Fruit fly (Drosophila melanogaster) whole organism, embryonic: ENCODE measurements around the gene Tsp2A.
A peak's percentile ranks its signal among the peaks of the same experiment; 100 is the strongest.

Experiments
- Adf1 ChIP-seq: fragments of 200-800 bp; sonication (Bioruptor generic); IDR thresholded peaks from 2 replicates; pipeline ENCODE4 v1.3.6; 2022; ENCODE audit warnings: missing biosample characterization, missing genetic modification characterization
- Antp ChIP-seq: fragments of 200-800 bp; sonication (Bioruptor generic); optimal IDR thresholded peaks from 3 replicates; lab custom pipeline; 2016; ENCODE audit warnings: missing biosample characterization, missing genetic modification characterization
- Asciz ChIP-seq: fragments of 200-800 bp; sonication (Bioruptor generic); optimal IDR thresholded peaks from 2 replicates; lab custom pipeline; 2017; ENCODE audit warnings: missing biosample characterization, mild to moderate bottlenecking, missing genetic modification characterization, missing genetic modification reagents
- CG10147 ChIP-seq: fragments of 200-800 bp; sonication (Bioruptor generic); optimal IDR thresholded peaks from 2 replicates; lab custom pipeline; 2019; ENCODE audit warnings: missing biosample characterization, mild to moderate bottlenecking, missing genetic modification characterization, moderate library complexity
- CG10565 ChIP-seq: fragments of 200-800 bp; sonication (Bioruptor generic); optimal IDR thresholded peaks from 3 replicates; lab custom pipeline; 2016; ENCODE audit warnings: missing biosample characterization, mild to moderate bottlenecking, missing genetic modification characterization
- CG11247 ChIP-seq: fragments of 200-800 bp; sonication (Bioruptor generic); IDR thresholded peaks from 2 replicates; pipeline ENCODE4 v1.3.6; 2022; ENCODE audit warnings: missing biosample characterization, missing genetic modification characterization
- CG12219 ChIP-seq: fragments of 200-800 bp; sonication (Bioruptor generic); optimal IDR thresholded peaks from 3 replicates; lab custom pipeline; 2018; ENCODE audit warnings: missing biosample characterization, mild to moderate bottlenecking, missing genetic modification characterization
- CG12659 ChIP-seq: fragments of 200-800 bp; sonication (Bioruptor generic); optimal IDR thresholded peaks from 3 replicates; lab custom pipeline; 2017; ENCODE audit warnings: mild to moderate bottlenecking, missing biosample characterization, missing genetic modification reagents, missing genetic modification characterization
- CG13424 ChIP-seq: fragments of 200-800 bp; sonication (Bioruptor generic); optimal IDR thresholded peaks from 2 replicates; lab custom pipeline; 2019; ENCODE audit warnings: missing biosample characterization, mild to moderate bottlenecking, missing genetic modification characterization, moderate library complexity
- CG15514 ChIP-seq: fragments of 200-800 bp; sonication (Bioruptor generic); optimal IDR thresholded peaks from 3 replicates; lab custom pipeline; 2017; ENCODE audit warnings: missing biosample characterization, missing genetic modification characterization, mild to moderate bottlenecking, moderate library complexity, missing genetic modification reagents
- CG1647 ChIP-seq: fragments of 200-800 bp; sonication (Bioruptor generic); optimal IDR thresholded peaks from 3 replicates; lab custom pipeline; 2016; ENCODE audit warnings: missing biosample characterization, missing genetic modification characterization
- CG1792 ChIP-seq: fragments of 200-800 bp; sonication (Bioruptor generic); optimal IDR thresholded peaks from 2 replicates; lab custom pipeline; 2016; ENCODE audit warnings: missing biosample characterization, missing genetic modification characterization
- CG18619 ChIP-seq: fragments of 200-800 bp; sonication (Bioruptor generic); optimal IDR thresholded peaks from 3 replicates; lab custom pipeline; 2017; ENCODE audit warnings: missing biosample characterization, mild to moderate bottlenecking, missing genetic modification characterization
- CG3065 ChIP-seq: fragments of 200-800 bp; sonication (Bioruptor generic); optimal IDR thresholded peaks from 2 replicates; lab custom pipeline; 2016; ENCODE audit warnings: missing biosample characterization, missing genetic modification characterization
- CG32532 ChIP-seq: fragments of 200-800 bp; sonication (Bioruptor generic); IDR thresholded peaks from 2 replicates; pipeline ENCODE4 v1.3.6; 2022; ENCODE audit warnings: missing biosample characterization, missing genetic modification characterization
- CG4617 ChIP-seq: fragments of 200-800 bp; sonication (Bioruptor generic); optimal IDR thresholded peaks from 3 replicates; lab custom pipeline; 2016; ENCODE audit warnings: missing biosample characterization, missing genetic modification characterization, borderline replicate concordance
- CG4730 ChIP-seq: fragments of 200-800 bp; sonication (Bioruptor generic); IDR thresholded peaks from 2 replicates; pipeline ENCODE4 v1.3.6; 2022; ENCODE audit warnings: missing biosample characterization, missing genetic modification characterization
- CG4854 ChIP-seq: fragments of 200-800 bp; sonication (Bioruptor generic); optimal IDR thresholded peaks from 2 replicates; lab custom pipeline; 2016; ENCODE audit warnings: missing biosample characterization, missing genetic modification characterization, inconsistent platforms
- CG9215 ChIP-seq: fragments of 200-800 bp; sonication (Bioruptor generic); IDR thresholded peaks from 2 replicates; pipeline ENCODE4 v1.3.6; 2022; ENCODE audit warnings: missing biosample characterization, missing genetic modification characterization
- Dek ChIP-seq: fragments of 200-800 bp; sonication (Bioruptor generic); optimal IDR thresholded peaks from 3 replicates; lab custom pipeline; 2019; ENCODE audit warnings: missing biosample characterization, mild to moderate bottlenecking, missing genetic modification characterization, moderate library complexity
- Dip2 ChIP-seq: fragments of 200-800 bp; sonication (Bioruptor generic); IDR thresholded peaks from 2 replicates; pipeline ENCODE4 v1.3.6; 2022; ENCODE audit warnings: missing biosample characterization, missing genetic modification characterization
- Fer3 ChIP-seq: fragments of 200-800 bp; sonication (Bioruptor generic); optimal IDR thresholded peaks from 2 replicates; lab custom pipeline; 2018; ENCODE audit warnings: missing biosample characterization, mild to moderate bottlenecking, missing genetic modification characterization, moderate library complexity
- Gsc ChIP-seq: fragments of 200-800 bp; sonication (Bioruptor generic); IDR thresholded peaks from 2 replicates; pipeline ENCODE4 v1.3.6; 2022; ENCODE audit warnings: missing biosample characterization, missing genetic modification characterization
- Gug ChIP-seq: fragments of 200-800 bp; sonication (Bioruptor generic); IDR thresholded peaks from 4 replicates; pipeline ENCODE4 v1.3.6; 2022; ENCODE audit warnings: missing biosample characterization, missing genetic modification characterization
- Hr3 ChIP-seq: fragments of 200-800 bp; sonication (Bioruptor generic); optimal IDR thresholded peaks from 3 replicates; lab custom pipeline; 2016; ENCODE audit warnings: missing biosample characterization, missing genetic modification characterization
- Kr ChIP-seq: fragments of 200-800 bp; sonication (Bioruptor generic); optimal IDR thresholded peaks from 2 replicates; lab custom pipeline; 2017; ENCODE audit warnings: missing biosample characterization, mild to moderate bottlenecking, missing genetic modification characterization
- Meics ChIP-seq: fragments of 200-800 bp; sonication (Bioruptor generic); optimal IDR thresholded peaks from 2 replicates; lab custom pipeline; 2017; ENCODE audit warnings: missing biosample characterization, mild to moderate bottlenecking, missing genetic modification characterization
- Mrtf ChIP-seq: fragments of 200-800 bp; sonication (Bioruptor generic); IDR thresholded peaks from 3 replicates; pipeline ENCODE4 v1.3.6; 2022; ENCODE audit warnings: missing biosample characterization, missing genetic modification characterization
- Nf-YB ChIP-seq: fragments of 200-800 bp; sonication (Bioruptor generic); optimal IDR thresholded peaks from 3 replicates; lab custom pipeline; 2019; ENCODE audit warnings: missing biosample characterization, mild to moderate bottlenecking, missing genetic modification characterization, moderate library complexity
- Pdp1 ChIP-seq, 2 experiments: fragments of 200-800 bp; sonication (Bioruptor generic); optimal IDR thresholded peaks; 3 replicates each; lab custom pipeline; 2016; ENCODE audit warnings: missing biosample characterization in 2 of 2, missing genetic modification characterization in 2 of 2, mild to moderate bottlenecking in 1 of 2, moderate library complexity in 1 of 2
- Sin3A ChIP-seq: fragments of >200 bp; optimal IDR thresholded peaks from 2 replicates; lab custom pipeline; 2018
- Ssrp ChIP-seq: fragments of 200-800 bp; sonication (Bioruptor generic); optimal IDR thresholded peaks from 2 replicates; lab custom pipeline; 2018; ENCODE audit warnings: missing biosample characterization, mild to moderate bottlenecking, missing genetic modification characterization, moderate library complexity
- Stat92E ChIP-seq, 3 experiments: fragments of >200 bp in 2 of 3; fragments of 200-800 bp in 1 of 3; sonication (Bioruptor generic) in 1 of 3; optimal IDR thresholded peaks; 2 replicates each; lab custom pipeline; 2017 to 2019; ENCODE audit warnings: missing biosample characterization in 3 of 3, missing genetic modification characterization in 3 of 3, mild to moderate bottlenecking in 1 of 3, moderate library complexity in 1 of 3
- Tbp ChIP-seq: fragments of >200 bp; optimal IDR thresholded peaks from 2 replicates; lab custom pipeline; 2018; ENCODE audit warnings: missing biosample characterization, missing genetic modification characterization
- Xrp1 ChIP-seq: fragments of 200-800 bp; sonication (Bioruptor generic); IDR thresholded peaks from 2 replicates; pipeline ENCODE4 v1.3.6; 2022; ENCODE audit warnings: missing biosample characterization, missing genetic modification characterization
- ac ChIP-seq: fragments of 200-800 bp; sonication (Bioruptor generic); optimal IDR thresholded peaks from 3 replicates; lab custom pipeline; 2017; ENCODE audit warnings: missing biosample characterization, mild to moderate bottlenecking, missing genetic modification characterization
- caup ChIP-seq: fragments of 200-800 bp; sonication (Bioruptor generic); optimal IDR thresholded peaks from 3 replicates; lab custom pipeline; 2017; ENCODE audit warnings: missing biosample characterization, mild to moderate bottlenecking, missing genetic modification characterization, moderate library complexity; ENCODE audit not compliant: severe bottlenecking
- chn ChIP-seq: fragments of 200-800 bp; sonication (Bioruptor generic); optimal IDR thresholded peaks from 2 replicates; lab custom pipeline; 2016; ENCODE audit warnings: missing biosample characterization, missing genetic modification characterization
- dysf ChIP-seq: fragments of 200-800 bp; sonication (Bioruptor generic); IDR thresholded peaks from 3 replicates; pipeline ENCODE4 v1.3.6; 2022; ENCODE audit warnings: missing biosample characterization, missing genetic modification characterization
- hkb ChIP-seq, 2 experiments: fragments of 200-800 bp in 1 of 2; fragments of >200 bp in 1 of 2; sonication (Bioruptor generic) in 1 of 2; IDR thresholded peaks in 1 of 2; optimal IDR thresholded peaks in 1 of 2; 2 replicates each; pipeline versions ENCODE4 v1.3.6 to Lab custom; 2017 to 2022; ENCODE audit warnings: missing biosample characterization in 1 of 2, missing genetic modification characterization in 1 of 2
- jumu ChIP-seq: fragments of 200-800 bp; sonication (Bioruptor generic); optimal IDR thresholded peaks from 3 replicates; lab custom pipeline; 2016; ENCODE audit warnings: missing biosample characterization, missing genetic modification characterization
- klu ChIP-seq: fragments of 200-800 bp; sonication (Bioruptor generic); IDR thresholded peaks from 2 replicates; pipeline ENCODE4 v1.3.6; 2022; ENCODE audit warnings: missing biosample characterization, missing genetic modification characterization
- otp ChIP-seq: fragments of 200-800 bp; sonication (Bioruptor generic); IDR thresholded peaks from 3 replicates; pipeline ENCODE4, ENCODE4 v1.3.6; 2022; ENCODE audit warnings: missing biosample characterization, missing genetic modification characterization
- pum ChIP-seq: fragments of 200-800 bp; sonication (Bioruptor generic); optimal IDR thresholded peaks from 2 replicates; lab custom pipeline; 2016; ENCODE audit warnings: missing biosample characterization, missing genetic modification characterization
- sim ChIP-seq: fragments of 200-800 bp; sonication (Bioruptor generic); IDR thresholded peaks from 2 replicates; pipeline ENCODE4 v1.3.6; 2022; ENCODE audit warnings: missing biosample characterization, missing genetic modification characterization
- slou ChIP-seq: fragments of 200-800 bp; sonication (Bioruptor generic); optimal IDR thresholded peaks from 3 replicates; lab custom pipeline; 2016; ENCODE audit warnings: missing biosample characterization, missing genetic modification characterization
- slp2 ChIP-seq: fragments of 200-800 bp; sonication (Bioruptor generic); optimal IDR thresholded peaks from 2 replicates; lab custom pipeline; 2016; ENCODE audit warnings: missing biosample characterization, missing genetic modification characterization
- sug ChIP-seq: fragments of 200-800 bp; optimal IDR thresholded peaks from 2 replicates; lab custom pipeline; 2019; ENCODE audit warnings: missing biosample characterization, mild to moderate bottlenecking, missing genetic modification characterization, moderate library complexity
- twi ChIP-seq: fragments of 200-800 bp; optimal IDR thresholded peaks from 2 replicates; lab custom pipeline; 2019; ENCODE audit warnings: missing biosample characterization, mild to moderate bottlenecking, missing genetic modification characterization, moderate library complexity
- tx ChIP-seq: fragments of 200-800 bp; sonication (Bioruptor generic); optimal IDR thresholded peaks from 2 replicates; lab custom pipeline; 2016; ENCODE audit warnings: missing biosample characterization, missing genetic modification characterization
- zen2 ChIP-seq: fragments of 200-800 bp; sonication (Bioruptor generic); IDR thresholded peaks from 3 replicates; pipeline ENCODE4 v1.3.6; 2022; ENCODE audit warnings: missing biosample characterization, missing genetic modification characterization; ENCODE audit not compliant: partially characterized antibody

Tsp2A gene

DNA sequence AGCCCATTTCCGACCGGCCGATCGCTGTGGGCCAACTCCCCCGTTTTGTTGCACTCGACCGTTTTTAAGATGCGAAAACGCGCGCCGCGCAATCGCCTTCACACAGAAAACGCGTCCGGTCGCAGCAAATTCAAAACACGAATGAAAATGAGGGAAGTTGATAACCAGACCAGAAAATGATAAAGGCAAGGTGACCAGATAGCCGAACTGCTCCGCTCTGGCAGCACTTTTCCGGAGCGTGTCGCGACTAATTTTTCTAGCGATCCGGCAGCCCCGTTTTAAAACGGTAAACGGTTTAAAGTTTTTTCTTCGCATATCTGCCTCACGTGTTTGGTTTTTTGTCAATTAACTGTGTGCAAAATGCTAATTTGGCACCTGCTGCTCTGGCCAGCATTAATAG, 24.1 kb upstream of the Tsp2A start, which contains the start of gene DAAM (continued):
- TF ChIP-seq Mrtf (GFP tag; lab: Robert Waterston, UW) (no peak), Xrp1 (no peak), Pdp1 (GFP tag; optimal IDR thresholded peaks at IDR 0.05; lab: Kevin White, UChicago) (peak in 1 of 2 experiments; percentile 2), CG12219 (GFP tag; lab: Kevin White, UChicago) (no peak), Adf1 (GFP tag; lab: Robert Waterston, UW) (no peak; the same call in 1 of the 2 replicates), jumu (peak; percentile 45), Tbp (GFP tag; lab: Kevin White, UChicago) (no peak), CG4854 (GFP tag; lab: Kevin White, UChicago) (no peak), CG32532 (peak; percentile 48; the same call in 1 of the 2 replicates), CG13424 (no peak), Dek (tag; lab: Kevin White, UChicago) (peak; percentile 31), Gsc (GFP tag; lab: Robert Waterston, UW) (no peak), Sin3A (lab: Kevin White, UChicago) (peak; percentile 32), caup (peak; percentile 79), zen2 (GFP tag; lab: Robert Waterston, UW) (no peak), CG15514 (peak; percentile 91), Meics (GFP tag; lab: Kevin White, UChicago) (peak; percentile 70), Gug (GFP tag; lab: Robert Waterston, UW) (no peak), klu (no peak), CG9215 (GFP tag; lab: Robert Waterston, UW) (no peak; the same call in 1 of the 2 replicates), sug (tag; lab: Kevin White, UChicago) (no peak), hkb (optimal IDR thresholded peaks at IDR 0.05; lab: Kevin White, UChicago) (peak; percentile 75), hkb (GFP tag; IDR thresholded peaks at IDR 0.05; lab: Robert Waterston, UW) (peak; percentile 34; the same call in 1 of the 2 replicates), tx (GFP tag; lab: Kevin White, UChicago) (no peak), Hr3 (GFP tag; lab: Kevin White, UChicago) (no peak), CG1647 (GFP tag; lab: Kevin White, UChicago) (peak; percentile 49), Fer3 (tag; lab: Kevin White, UChicago) (no peak), CG12659 (GFP tag; lab: Kevin White, UChicago) (peak; percentile 84), Nf-YB (GFP tag; lab: Kevin White, UChicago) (peak; percentile 42), CG18619 (GFP tag; lab: Kevin White, UChicago) (peak; percentile 48), Dip2 (GFP tag; lab: Robert Waterston, UW) (no peak), Antp (peak; percentile 21), Stat92E (GFP tag; optimal IDR thresholded peaks at IDR 0.05; lab: Kevin White, UChicago) (no peak), Kr (no peak), CG10147 (no peak), sim (no peak), CG11247 (GFP tag; lab: Robert Waterston, UW) (0 out of 2 replicates have a peak, but pooled peaks have one; percentile 27), twi (tag; lab: Kevin White, UChicago) (no peak), CG1792 (no peak), chn (GFP tag; lab: Kevin White, UChicago) (peak; percentile 36), dysf (GFP tag; lab: Robert Waterston, UW) (peak; percentile 68; the same call in 2 of the 3 replicates), slou (GFP tag; lab: Kevin White, UChicago) (no peak), Ssrp (no peak), slp2 (GFP tag; lab: Kevin White, UChicago) (no peak), Asciz (GFP tag; lab: Kevin White, UChicago) (no peak), CG3065 (GFP tag; lab: Kevin White, UChicago) (no peak), CG10565 (no peak), otp (GFP tag; lab: Robert Waterston, UW) (no peak), ac (GFP tag; lab: Kevin White, UChicago) (no peak), pum (GFP tag; lab: Kevin White, UChicago) (no peak), CG4730 (GFP tag; lab: Robert Waterston, UW) (no peak), CG4617 (GFP tag; lab: Kevin White, UChicago) (no peak)
